Worm (Caenorhabditis elegans) whole organism, early embryonic: ENCODE measurements around the gene fntb-1.

Source experiments
- F13C5.2 ChIP-seq: sonication (generic microtip); optimal IDR thresholded peaks from 2 replicates; lab custom pipeline; 2017; ENCODE audit warnings: mild to moderate bottlenecking, missing genetic modification characterization, inconsistent platforms, missing compliant biosample characterization
- ama-1 ChIP-seq: fragments of 150-350 bp; optimal IDR thresholded peaks from 2 replicates; lab custom pipeline; 2014
- ceh-13 ChIP-seq: fragments of 200-800 bp; sonication (Bioruptor generic); optimal IDR thresholded peaks from 2 replicates; lab custom pipeline; 2018; ENCODE audit warnings: mild to moderate bottlenecking, missing genetic modification characterization, missing compliant biosample characterization
- ceh-36 ChIP-seq: sonication (generic microtip); optimal IDR thresholded peaks from 2 replicates; lab custom pipeline; 2016; ENCODE audit warnings: missing genetic modification characterization, inconsistent platforms, missing compliant biosample characterization
- ets-7 ChIP-seq: sonication (generic microtip); optimal IDR thresholded peaks from 2 replicates; lab custom pipeline; 2016; ENCODE audit warnings: missing genotype, missing genetic modification characterization, missing compliant biosample characterization
- flt-1 ChIP-seq: fragments of 200-800 bp; sonication (Bioruptor generic); IDR thresholded peaks from 2 replicates; pipeline ENCODE4 v1.3.6; 2022; ENCODE audit warnings: missing genetic modification characterization, missing compliant biosample characterization
- hmg-4 ChIP-seq: fragments of 200-800 bp; sonication (Bioruptor generic); optimal IDR thresholded peaks from 2 replicates; lab custom pipeline; 2018; ENCODE audit warnings: mild to moderate bottlenecking, missing genetic modification characterization, missing compliant biosample characterization
- pes-1 ChIP-seq: fragments of 200-800 bp; sonication (Bioruptor generic); IDR thresholded peaks from 2 replicates; pipeline ENCODE4 v1.3.6; 2022; ENCODE audit warnings: missing genetic modification reagents, missing genetic modification characterization, missing compliant biosample characterization
- scrt-1 ChIP-seq: fragments of 200-800 bp; sonication (Bioruptor generic); IDR thresholded peaks from 2 replicates; pipeline ENCODE4 v1.3.6; 2022; ENCODE audit warnings: missing genetic modification characterization, missing compliant biosample characterization
- sea-1 ChIP-seq: fragments of 200-800 bp; sonication (Bioruptor generic); conservative IDR thresholded peaks from 2 replicates; pipeline ENCODE4 v1.3.6; 2022; ENCODE audit warnings: missing genetic modification characterization, missing compliant biosample characterization
- tbx-37 ChIP-seq: fragments of 200-800 bp; sonication (Bioruptor generic); conservative IDR thresholded peaks from 2 replicates; pipeline ENCODE4 v1.3.6; 2022; ENCODE audit warnings: missing genetic modification reagents, missing genetic modification characterization, missing compliant biosample characterization
- tra-4 ChIP-seq: sonication (generic microtip); optimal IDR thresholded peaks from 2 replicates; lab custom pipeline; 2017; ENCODE audit warnings: missing genetic modification characterization, missing compliant biosample characterization

DNA sequence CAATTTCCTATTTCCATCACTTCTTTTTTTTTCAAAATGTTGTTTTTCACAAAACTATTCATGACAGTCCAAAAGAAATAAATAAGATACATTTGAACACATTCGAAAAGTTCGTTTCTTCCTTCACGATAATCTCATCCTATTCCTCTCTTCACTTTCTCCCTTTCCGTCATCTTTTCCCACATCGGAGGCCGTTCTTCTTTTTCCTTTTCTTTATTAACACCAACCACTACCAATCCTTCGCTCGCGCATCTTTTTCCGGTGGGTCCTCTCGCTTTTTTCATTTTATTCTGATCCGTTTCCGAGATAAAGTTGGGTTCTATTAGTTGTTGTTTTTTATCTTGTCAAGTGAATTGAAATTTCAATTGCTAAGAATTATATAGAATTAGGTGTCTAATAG lies 48.0 kb downstream of the fntb-1 start:
- TF ChIP-seq tra-4 (tag; lab: Kevin White, UChicago) (no peak), tbx-37 (no peak), ama-1 (no peak), ceh-36 (no peak), pes-1 (no peak), ets-7 (no peak), sea-1 (GFP tag; lab: Robert Waterston, UW) (no peak), scrt-1 (GFP tag; lab: Robert Waterston, UW) (no peak), hmg-4 (GFP tag; lab: Kevin White, UChicago) (no peak), ceh-13 (GFP tag; lab: Kevin White, UChicago) (no peak), flt-1 (GFP tag; lab: Robert Waterston, UW) (no peak), F13C5.2 (tag; lab: Kevin White, UChicago) (no peak)
